Fruit fly (Drosophila melanogaster): Measurements from ENCODE around the gene Lnk.
A peak's percentile ranks its signal among the peaks of the same experiment; 100 is the strongest.

Gene Lnk

dm6 chr3R:25879324-25879766 lies 9.0 kb upstream of the Lnk start (continued):
- TF ChIP-seq Sox15 (GFP tag; optimal IDR thresholded peaks at IDR 0.05) (no peak), pdm3 (GFP tag; optimal IDR thresholded peaks at IDR 0.05) (peak; percentile 61), CG6854 (GFP tag; optimal IDR thresholded peaks at IDR 0.05) (no peak), CG4318 (GFP tag; optimal IDR thresholded peaks at IDR 0.05) (peak; percentile 58), CG6792 (GFP tag; optimal IDR thresholded peaks at IDR 0.05) (no peak), dac (GFP tag; optimal IDR thresholded peaks at IDR 0.05) (no peak), Eip75B (GFP tag; optimal IDR thresholded peaks at IDR 0.05) (no peak), topi (GFP tag; optimal IDR thresholded peaks at IDR 0.05) (no peak), CG10669 (GFP tag; optimal IDR thresholded peaks at IDR 0.05) (peak; percentile 20), Gug (GFP tag; IDR thresholded peaks at IDR 0.05) (peak; percentile 70), vri (GFP tag; optimal IDR thresholded peaks at IDR 0.05) (no peak), CG11902 (GFP tag; optimal IDR thresholded peaks at IDR 0.05) (no peak), CG7368 (GFP tag; optimal IDR thresholded peaks at IDR 0.05) (no peak), CG3032 (tag; optimal IDR thresholded peaks at IDR 0.05) (no peak), Lpt (GFP tag; optimal IDR thresholded peaks at IDR 0.05) (peak; percentile 17), net (GFP tag; optimal IDR thresholded peaks at IDR 0.05) (peak; percentile 22), Ets21C (GFP tag; optimal IDR thresholded peaks at IDR 0.05) (no peak), CG3919 (GFP tag; optimal IDR thresholded peaks at IDR 0.05) (peak; percentile 48), CG11762 (GFP tag; optimal IDR thresholded peaks at IDR 0.05; ENCODE audit: insufficient read depth) (peak; percentile 10), Met (GFP tag; optimal IDR thresholded peaks at IDR 0.05) (peak; percentile 22), CG6808 (GFP tag; optimal IDR thresholded peaks at IDR 0.05) (no peak), Blimp-1 (GFP tag; optimal IDR thresholded peaks at IDR 0.05) (no peak), CG1621 (tag; optimal IDR thresholded peaks at IDR 0.05) (no peak), acj6 (GFP tag; optimal IDR thresholded peaks at IDR 0.05) (peak; percentile 39), Hr4 (GFP tag; optimal IDR thresholded peaks at IDR 0.05) (peak; percentile 79), CG32006 (GFP tag; optimal IDR thresholded peaks at IDR 0.05) (peak; percentile 78), Eip78C (GFP tag) (peak; percentile 79), Sox14 (GFP tag; optimal IDR thresholded peaks at IDR 0.05) (peak; percentile 44), CG6276 (GFP tag; optimal IDR thresholded peaks at IDR 0.05) (peak; percentile 62), Sox102F (GFP tag; optimal IDR thresholded peaks at IDR 0.05) (peak; percentile 29), CG31627 (GFP tag; optimal IDR thresholded peaks at IDR 0.05) (peak; percentile 3), CG15336 (GFP tag; IDR thresholded peaks at IDR 0.05) (peak; percentile 83), CG34406 (GFP tag; optimal IDR thresholded peaks at IDR 0.05) (no peak), CG8632 (GFP tag; optimal IDR thresholded peaks at IDR 0.05) (peak; percentile 14), CG11294 (GFP tag; IDR thresholded peaks at IDR 0.05) (0 out of 2 replicates have a peak, but pooled peaks have one; percentile 51)

dm6 chr3R:25880198-25880970 lies 8.0 kb upstream of the Lnk start:
- TF ChIP-seq Smox (GFP tag; optimal IDR thresholded peaks at IDR 0.05), result peak; percentile 3
- no peak for TF ChIP-seq fd59A (GFP tag; optimal IDR thresholded peaks at IDR 0.05)
- peak; percentile 70 for TF ChIP-seq CG15336 (GFP tag; IDR thresholded peaks at IDR 0.05)
- TF ChIP-seq Hr39 (GFP tag; optimal IDR thresholded peaks at IDR 0.05), result peak; percentile 28
- no peak for TF ChIP-seq eg (GFP tag; IDR thresholded peaks at IDR 0.05)
- peak; percentile 71 for TF ChIP-seq fkh (GFP tag; optimal IDR thresholded peaks at IDR 0.05)
- peak; percentile 35 for TF ChIP-seq Met (GFP tag; optimal IDR thresholded peaks at IDR 0.05)
- no peak for TF ChIP-seq Eip93F (GFP tag; optimal IDR thresholded peaks at IDR 0.05)
- peak; percentile 42 for TF ChIP-seq CG4318 (GFP tag; optimal IDR thresholded peaks at IDR 0.05)
- TF ChIP-seq Sox102F (GFP tag; optimal IDR thresholded peaks at IDR 0.05), result no peak
- TF ChIP-seq CG32006 (GFP tag; optimal IDR thresholded peaks at IDR 0.05), result peak; percentile 82
- no peak for TF ChIP-seq Ets21C (GFP tag; optimal IDR thresholded peaks at IDR 0.05)
- TF ChIP-seq CG10631 (GFP tag; optimal IDR thresholded peaks at IDR 0.05), result peak; percentile 66
- peak; percentile 64 for TF ChIP-seq CG34406 (GFP tag; optimal IDR thresholded peaks at IDR 0.05)
- peak; percentile 50 for TF ChIP-seq topi (GFP tag; optimal IDR thresholded peaks at IDR 0.05)
- peak; percentile 43 for TF ChIP-seq CG3919 (GFP tag; optimal IDR thresholded peaks at IDR 0.05)
- no peak for TF ChIP-seq CG6808 (GFP tag; optimal IDR thresholded peaks at IDR 0.05)
- TF ChIP-seq CG6854 (GFP tag; optimal IDR thresholded peaks at IDR 0.05), result no peak
- TF ChIP-seq CG1621 (tag; optimal IDR thresholded peaks at IDR 0.05), result no peak
- TF ChIP-seq CG6276 (GFP tag; optimal IDR thresholded peaks at IDR 0.05), result peak; percentile 21
- peak; percentile 34 for TF ChIP-seq lz (GFP tag; optimal IDR thresholded peaks at IDR 0.05)
- TF ChIP-seq dsx (GFP tag; optimal IDR thresholded peaks at IDR 0.05; ENCODE audit: poor library complexity, severe bottlenecking), result peak; percentile 9
- peak; percentile 12 for TF ChIP-seq vri (GFP tag; optimal IDR thresholded peaks at IDR 0.05)
- peak; percentile 14 for TF ChIP-seq cyc (GFP tag; optimal IDR thresholded peaks at IDR 0.05)
- peak; percentile 47 for TF ChIP-seq Hr4 (GFP tag; optimal IDR thresholded peaks at IDR 0.05)
- no peak for TF ChIP-seq fd85E (GFP tag; optimal IDR thresholded peaks at IDR 0.05)
- no peak for TF ChIP-seq CG11294 (GFP tag; IDR thresholded peaks at IDR 0.05)
- peak; percentile 62 for TF ChIP-seq CG6792 (GFP tag; optimal IDR thresholded peaks at IDR 0.05)
- TF ChIP-seq CG11762 (GFP tag; optimal IDR thresholded peaks at IDR 0.05; ENCODE audit: insufficient read depth), result peak; percentile 22
- peak; percentile 24 for TF ChIP-seq CG7368 (GFP tag; optimal IDR thresholded peaks at IDR 0.05)
- TF ChIP-seq CG31627 (GFP tag; optimal IDR thresholded peaks at IDR 0.05), result peak; percentile 39
